Fruit fly (Drosophila melanogaster) whole organism, embryonic: ENCODE data around the gene mask.

Source experiments
- CG10979 ChIP-seq: fragments of 200-800 bp; sonication (Bioruptor generic); optimal IDR thresholded peaks from 2 replicates; lab custom pipeline; 2018; ENCODE audit warnings: missing biosample characterization, mild to moderate bottlenecking, missing genetic modification characterization, moderate library complexity
- CG12236 ChIP-seq: fragments of 200-800 bp; sonication (Bioruptor generic); optimal IDR thresholded peaks from 2 replicates; lab custom pipeline; 2016; ENCODE audit warnings: missing biosample characterization, missing genetic modification characterization
- CG13287 ChIP-seq: fragments of 200-800 bp; sonication (Bioruptor generic); IDR thresholded peaks from 2 replicates; pipeline ENCODE4 v1.3.6; 2022; ENCODE audit warnings: missing biosample characterization, missing genetic modification characterization; ENCODE audit not compliant: partially characterized antibody
- CG13424 ChIP-seq: fragments of 200-800 bp; sonication (Bioruptor generic); optimal IDR thresholded peaks from 2 replicates; lab custom pipeline; 2019; ENCODE audit warnings: missing biosample characterization, mild to moderate bottlenecking, missing genetic modification characterization, moderate library complexity
- CG15514 ChIP-seq: fragments of 200-800 bp; sonication (Bioruptor generic); optimal IDR thresholded peaks from 3 replicates; lab custom pipeline; 2017; ENCODE audit warnings: missing biosample characterization, missing genetic modification characterization, mild to moderate bottlenecking, moderate library complexity, missing genetic modification reagents
- CG1647 ChIP-seq: fragments of 200-800 bp; sonication (Bioruptor generic); optimal IDR thresholded peaks from 3 replicates; lab custom pipeline; 2016; ENCODE audit warnings: missing biosample characterization, missing genetic modification characterization
- CG16779 ChIP-seq: fragments of 200-800 bp; sonication (Bioruptor generic); IDR thresholded peaks from 2 replicates; pipeline ENCODE4 v1.3.6; 2022; ENCODE audit warnings: missing biosample characterization, missing genetic modification characterization
- CG17385 ChIP-seq: fragments of 200-800 bp; sonication (Bioruptor generic); optimal IDR thresholded peaks from 3 replicates; lab custom pipeline; 2018; ENCODE audit warnings: missing biosample characterization, mild to moderate bottlenecking, missing genetic modification characterization
- CG2116 ChIP-seq: fragments of 200-800 bp; sonication (Bioruptor generic); optimal IDR thresholded peaks from 3 replicates; lab custom pipeline; 2018; ENCODE audit warnings: missing biosample characterization, mild to moderate bottlenecking, missing genetic modification characterization
- CG34224 ChIP-seq: fragments of 200-800 bp; sonication (Bioruptor generic); IDR thresholded peaks from 3 replicates; pipeline ENCODE4 v1.3.6; 2022; ENCODE audit warnings: missing biosample characterization, missing genetic modification characterization; ENCODE audit not compliant: partially characterized antibody
- CG4424 ChIP-seq: fragments of 200-800 bp; sonication (Bioruptor generic); optimal IDR thresholded peaks from 3 replicates; lab custom pipeline; 2016; ENCODE audit warnings: missing biosample characterization, missing genetic modification characterization
- CG4820 ChIP-seq: fragments of 200-800 bp; sonication (Bioruptor generic); optimal IDR thresholded peaks from 3 replicates; lab custom pipeline; 2016; ENCODE audit warnings: missing biosample characterization, missing genetic modification characterization
- CG6175 ChIP-seq: fragments of 200-800 bp; sonication (Bioruptor generic); IDR thresholded peaks from 3 replicates; pipeline ENCODE4 v1.3.6; 2022; ENCODE audit warnings: missing biosample characterization, missing genetic modification characterization
- CG8478 ChIP-seq: fragments of >200 bp; optimal IDR thresholded peaks from 2 replicates; lab custom pipeline; 2018
- CG9609 ChIP-seq: fragments of 200-800 bp; sonication (Bioruptor generic); optimal IDR thresholded peaks from 3 replicates; lab custom pipeline; 2016; ENCODE audit warnings: missing biosample characterization, missing genetic modification characterization
- Eip74EF ChIP-seq, 2 experiments: fragments of 200-800 bp in 1 of 2; fragments of >200 bp in 1 of 2; sonication (Bioruptor generic) in 1 of 2; optimal IDR thresholded peaks; 2 replicates each; lab custom pipeline; 2017 to 2019; ENCODE audit warnings: missing biosample characterization in 2 of 2, missing genetic modification characterization in 2 of 2, mild to moderate bottlenecking in 1 of 2, moderate library complexity in 1 of 2
- HmgD ChIP-seq: fragments of 200-800 bp; sonication (Bioruptor generic); optimal IDR thresholded peaks from 3 replicates; lab custom pipeline; 2016; ENCODE audit warnings: missing biosample characterization, missing genetic modification characterization
- Lhr ChIP-seq: fragments of 200-800 bp; sonication (Bioruptor generic); optimal IDR thresholded peaks from 3 replicates; lab custom pipeline; 2017; ENCODE audit warnings: mild to moderate bottlenecking, missing biosample characterization, missing genetic modification reagents, missing genetic modification characterization
- Mad ChIP-seq: fragments of 200-800 bp; sonication (Bioruptor generic); optimal IDR thresholded peaks from 2 replicates; lab custom pipeline; 2016; ENCODE audit warnings: missing biosample characterization, missing genetic modification characterization
- Nf-YA ChIP-seq: fragments of 200-800 bp; sonication (Bioruptor generic); IDR thresholded peaks from 2 replicates; pipeline ENCODE4 v1.3.6; 2022; ENCODE audit warnings: missing biosample characterization, missing genetic modification characterization
- Side ChIP-seq: fragments of 200-800 bp; sonication (Bioruptor generic); optimal IDR thresholded peaks from 2 replicates; lab custom pipeline; 2016; ENCODE audit warnings: missing biosample characterization, missing genetic modification characterization
- Ssrp ChIP-seq: fragments of 200-800 bp; sonication (Bioruptor generic); optimal IDR thresholded peaks from 2 replicates; lab custom pipeline; 2018; ENCODE audit warnings: missing biosample characterization, mild to moderate bottlenecking, missing genetic modification characterization, moderate library complexity
- Tbp ChIP-seq: fragments of >200 bp; optimal IDR thresholded peaks from 2 replicates; lab custom pipeline; 2018; ENCODE audit warnings: missing biosample characterization, missing genetic modification characterization
- YL-1 ChIP-seq: fragments of 200-800 bp; sonication (Bioruptor generic); optimal IDR thresholded peaks from 3 replicates; lab custom pipeline; 2017; ENCODE audit warnings: missing biosample characterization, mild to moderate bottlenecking, missing genetic modification characterization
- ac ChIP-seq: fragments of 200-800 bp; sonication (Bioruptor generic); optimal IDR thresholded peaks from 3 replicates; lab custom pipeline; 2017; ENCODE audit warnings: missing biosample characterization, mild to moderate bottlenecking, missing genetic modification characterization
- ap ChIP-seq: fragments of 200-800 bp; sonication (Bioruptor generic); IDR thresholded peaks from 2 replicates; pipeline ENCODE4 v1.3.6; 2022; ENCODE audit warnings: missing biosample characterization, missing genetic modification characterization
- corto ChIP-seq: fragments of 200-800 bp; sonication (Bioruptor generic); optimal IDR thresholded peaks from 2 replicates; lab custom pipeline; 2016; ENCODE audit warnings: missing biosample characterization, mild to moderate bottlenecking, missing genetic modification characterization, moderate library complexity
- dimm ChIP-seq: fragments of 200-800 bp; sonication (Bioruptor generic); IDR thresholded peaks from 2 replicates; pipeline ENCODE4 v1.3.6; 2022; ENCODE audit warnings: missing biosample characterization, missing genetic modification characterization
- dmrt11E ChIP-seq: fragments of 200-800 bp; sonication (Bioruptor generic); optimal IDR thresholded peaks from 3 replicates; lab custom pipeline; 2018; ENCODE audit warnings: missing biosample characterization, mild to moderate bottlenecking, missing genetic modification characterization, moderate library complexity
- emc ChIP-seq: fragments of 200-800 bp; sonication (Bioruptor generic); optimal IDR thresholded peaks from 2 replicates; lab custom pipeline; 2016; ENCODE audit warnings: missing biosample characterization, missing genetic modification characterization
- ems ChIP-seq: fragments of 200-800 bp; sonication (Bioruptor generic); optimal IDR thresholded peaks from 3 replicates; lab custom pipeline; 2016; ENCODE audit warnings: missing biosample characterization, missing genetic modification characterization
- ftz-f1 ChIP-seq: fragments of 200-800 bp; sonication (Bioruptor generic); optimal IDR thresholded peaks from 2 replicates; lab custom pipeline; 2016; ENCODE audit warnings: missing biosample characterization, missing genetic modification characterization
- lola ChIP-seq, 3 experiments: fragments of >200 bp in 2 of 3; fragments of 200-800 bp in 1 of 3; sonication (Bioruptor generic) in 1 of 3; optimal IDR thresholded peaks; 2 replicates each; lab custom pipeline; 2017 to 2019; ENCODE audit warnings: missing biosample characterization in 3 of 3, missing genetic modification characterization in 3 of 3, mild to moderate bottlenecking in 1 of 3, moderate library complexity in 1 of 3
- onecut ChIP-seq: fragments of 200-800 bp; sonication (Bioruptor generic); IDR thresholded peaks from 2 replicates; pipeline ENCODE4 v1.3.6; 2022; ENCODE audit warnings: missing biosample characterization, missing genetic modification characterization
- org-1 ChIP-seq: fragments of 200-800 bp; sonication (Bioruptor generic); optimal IDR thresholded peaks from 2 replicates; lab custom pipeline; 2017; ENCODE audit warnings: missing biosample characterization, missing genetic modification characterization
- otp ChIP-seq: fragments of 200-800 bp; sonication (Bioruptor generic); IDR thresholded peaks from 3 replicates; pipeline ENCODE4, ENCODE4 v1.3.6; 2022; ENCODE audit warnings: missing biosample characterization, missing genetic modification characterization
- pb ChIP-seq: fragments of 200-800 bp; sonication (Bioruptor generic); optimal IDR thresholded peaks from 3 replicates; lab custom pipeline; 2016; ENCODE audit warnings: missing biosample characterization, missing genetic modification characterization
- pfk ChIP-seq: fragments of 200-800 bp; sonication (Bioruptor generic); optimal IDR thresholded peaks from 2 replicates; lab custom pipeline; 2018; ENCODE audit warnings: missing biosample characterization, mild to moderate bottlenecking, missing genetic modification characterization, moderate library complexity
- psq ChIP-seq: fragments of 200-800 bp; sonication (Bioruptor generic); optimal IDR thresholded peaks from 2 replicates; lab custom pipeline; 2017; ENCODE audit warnings: missing biosample characterization, missing genetic modification characterization
- shn ChIP-seq: fragments of 200-800 bp; sonication (Bioruptor generic); optimal IDR thresholded peaks from 3 replicates; lab custom pipeline; 2016; ENCODE audit warnings: missing biosample characterization, missing genetic modification characterization
- slp2 ChIP-seq: fragments of 200-800 bp; sonication (Bioruptor generic); optimal IDR thresholded peaks from 2 replicates; lab custom pipeline; 2016; ENCODE audit warnings: missing biosample characterization, missing genetic modification characterization
- tap ChIP-seq: fragments of 200-800 bp; optimal IDR thresholded peaks from 3 replicates; lab custom pipeline; 2019; ENCODE audit warnings: missing biosample characterization, mild to moderate bottlenecking, missing genetic modification characterization, moderate library complexity
- tna ChIP-seq: fragments of 200-800 bp; sonication (Bioruptor generic); IDR thresholded peaks from 2 replicates; pipeline ENCODE4 v1.3.6; 2022; ENCODE audit warnings: missing biosample characterization, missing genetic modification characterization; ENCODE audit not compliant: partially characterized antibody
- tup ChIP-seq: fragments of 200-800 bp; sonication (Bioruptor generic); optimal IDR thresholded peaks from 2 replicates; lab custom pipeline; 2016; ENCODE audit warnings: missing biosample characterization, mild to moderate bottlenecking, missing genetic modification characterization, moderate library complexity
- wor ChIP-seq: fragments of 200-800 bp; sonication (Bioruptor generic); IDR thresholded peaks from 2 replicates; pipeline ENCODE4 v1.3.6; 2022; ENCODE audit warnings: missing biosample characterization, missing genetic modification characterization

mask gene

DNA sequence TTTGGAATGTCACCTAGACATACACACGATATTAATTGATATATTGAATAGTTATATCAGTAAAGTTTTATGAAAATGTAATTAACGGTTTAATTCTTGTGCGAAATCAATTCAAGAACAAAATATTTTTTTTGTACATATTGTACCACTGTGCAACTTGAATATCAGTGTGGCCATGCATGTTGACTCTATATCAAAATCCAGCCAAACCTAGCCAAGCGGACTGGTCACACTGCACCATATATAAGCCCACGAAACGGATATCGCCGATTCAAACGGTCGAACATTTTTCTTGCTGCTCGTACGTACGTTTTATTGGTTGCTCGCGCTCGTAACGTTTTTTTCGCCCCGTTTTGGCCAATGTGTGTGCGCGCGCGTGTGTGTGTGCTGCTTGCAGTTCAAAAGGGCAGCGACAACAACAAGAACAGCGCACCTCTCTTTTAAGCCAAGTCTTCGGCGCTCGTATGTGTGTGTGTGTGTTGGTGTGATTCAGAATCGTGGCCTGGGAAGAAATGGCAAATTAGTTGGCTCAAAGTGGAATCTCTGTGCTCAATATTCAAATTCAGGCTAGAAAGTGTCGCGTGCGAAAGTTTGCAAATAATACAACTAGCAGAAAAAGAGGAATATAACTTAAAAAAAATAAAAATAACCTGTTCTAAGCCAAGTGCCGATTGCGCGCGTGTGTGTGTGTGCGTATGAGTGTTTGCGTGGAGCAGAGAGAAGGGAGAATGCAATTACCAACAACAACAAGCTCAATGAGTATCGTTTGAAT lies 64.6 kb downstream of the mask start, which contains the start of gene crb (continued):
- TF ChIP-seq CG34224 (GFP tag; lab: Robert Waterston, UW): peak; percentile 64; the same call in 2 of the 3 replicates
- TF ChIP-seq slp2 (GFP tag; lab: Kevin White, UChicago): no peak
- peak; percentile 46 for TF ChIP-seq ems (GFP tag; lab: Kevin White, UChicago)
- peak; percentile 7 for TF ChIP-seq YL-1 (GFP tag; lab: Kevin White, UChicago)
- TF ChIP-seq psq (GFP tag; lab: Kevin White, UChicago): no peak
- TF ChIP-seq shn (GFP tag; lab: Kevin White, UChicago): peak; percentile 34
- TF ChIP-seq lola (GFP tag; optimal IDR thresholded peaks at IDR 0.05; lab: Kevin White, UChicago): peak in 1 of 3 experiments; percentile 19
- peak; percentile 37 for TF ChIP-seq onecut (GFP tag; lab: Robert Waterston, UW)
- 0 out of 2 replicates have a peak, but pooled peaks have one; percentile 26 for TF ChIP-seq tna (GFP tag; lab: Robert Waterston, UW)
- TF ChIP-seq CG10979: peak; percentile 25
- no peak for TF ChIP-seq dimm (GFP tag; lab: Robert Waterston, UW)
- TF ChIP-seq CG2116 (GFP tag; lab: Kevin White, UChicago): peak; percentile 48
- TF ChIP-seq org-1 (GFP tag; lab: Kevin White, UChicago): peak; percentile 18
- peak; percentile 63 for TF ChIP-seq CG13287 (GFP tag; lab: Robert Waterston, UW)
- peak; percentile 18 for TF ChIP-seq CG9609
- peak; percentile 44 for TF ChIP-seq pb (GFP tag; lab: Kevin White, UChicago)
- TF ChIP-seq CG12236: no peak

DNA sequence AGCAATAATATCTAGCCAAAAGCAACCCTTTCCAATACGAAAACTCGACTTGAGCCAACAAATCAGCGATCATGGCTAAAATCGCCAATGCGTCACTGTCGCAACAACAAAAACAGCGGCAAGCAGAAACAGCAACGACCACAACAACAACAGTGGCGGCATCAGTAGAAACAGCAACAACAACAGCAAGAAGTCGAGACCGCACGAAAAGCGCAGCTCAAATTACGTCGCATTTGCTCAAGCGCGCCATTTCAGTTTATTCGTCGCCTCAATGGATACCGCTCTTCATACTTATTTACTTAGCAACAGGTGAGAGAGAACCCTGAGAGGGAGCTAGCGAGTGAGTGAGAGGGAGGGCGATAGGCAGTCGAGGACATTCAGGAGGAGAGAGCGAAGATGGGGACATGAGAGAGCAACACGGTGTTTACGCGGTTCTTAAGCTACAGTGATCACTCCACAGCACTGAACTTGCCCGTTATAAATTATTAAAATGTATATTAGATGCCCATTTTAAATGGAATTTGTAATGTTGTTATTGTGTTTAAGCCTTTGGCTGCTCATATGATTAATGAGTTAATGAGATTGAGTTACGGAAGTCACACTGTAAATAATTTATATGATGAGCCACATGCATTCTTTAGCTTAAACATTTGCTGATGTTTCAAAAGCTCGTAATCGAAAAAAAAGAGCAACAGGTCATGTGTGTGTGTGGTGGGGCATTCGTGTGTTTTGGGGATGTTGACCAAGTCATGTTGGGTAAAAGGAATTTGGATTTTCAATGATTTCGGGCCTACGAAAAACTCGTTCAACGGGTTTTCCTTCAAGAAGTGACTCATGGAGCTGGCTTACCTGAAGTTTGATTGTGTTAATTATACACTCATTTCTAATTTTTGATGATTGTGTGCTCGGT lies 65.4 kb downstream of the mask start:
- TF ChIP-seq Lhr (GFP tag; lab: Kevin White, UChicago): peak; percentile 35
- peak; percentile 46 for TF ChIP-seq CG9609
- peak; percentile 40 for TF ChIP-seq CG1647 (GFP tag; lab: Kevin White, UChicago)
- TF ChIP-seq CG15514 (GFP tag; lab: Kevin White, UChicago): peak; percentile 49
- TF ChIP-seq CG13287 (GFP tag; lab: Robert Waterston, UW): no peak
- peak; percentile 71 for TF ChIP-seq Ssrp (tag; lab: Kevin White, UChicago)
- TF ChIP-seq corto (GFP tag; lab: Kevin White, UChicago): peak; percentile 97
- TF ChIP-seq wor (GFP tag; lab: Robert Waterston, UW): peak; percentile 44; the same call in 1 of the 2 replicates
- TF ChIP-seq dmrt11E (tag; lab: Kevin White, UChicago): peak; percentile 85
- TF ChIP-seq ac (GFP tag; lab: Kevin White, UChicago): peak; percentile 71
- TF ChIP-seq Nf-YA: peak; percentile 58
- peak; percentile 32 for TF ChIP-seq CG4424
- no peak for TF ChIP-seq emc (GFP tag; lab: Kevin White, UChicago)
- TF ChIP-seq Tbp (GFP tag; lab: Kevin White, UChicago): no peak
- peak; percentile 78; the same call in 2 of the 3 replicates for TF ChIP-seq otp (GFP tag; lab: Robert Waterston, UW)
- TF ChIP-seq Mad (GFP tag; lab: Kevin White, UChicago): peak; percentile 50
- TF ChIP-seq CG4820 (GFP tag; lab: Kevin White, UChicago): peak; percentile 77
- peak; percentile 72; the same call in 2 of the 3 replicates for TF ChIP-seq CG6175 (GFP tag; lab: Robert Waterston, UW)
- peak; percentile 78 for TF ChIP-seq CG17385 (GFP tag; lab: Kevin White, UChicago)
- TF ChIP-seq CG8478 (lab: Kevin White, UChicago): no peak
- TF ChIP-seq Eip74EF (GFP tag; optimal IDR thresholded peaks at IDR 0.05; lab: Kevin White, UChicago): peak in 1 of 2 experiments; percentile 63
- peak; percentile 58 for TF ChIP-seq Side (GFP tag; lab: Kevin White, UChicago)
- TF ChIP-seq pfk (GFP tag; lab: Kevin White, UChicago): no peak
- no peak for TF ChIP-seq HmgD (GFP tag; lab: Kevin White, UChicago)
- peak; percentile 61 for TF ChIP-seq tup (GFP tag; lab: Kevin White, UChicago)
- TF ChIP-seq CG13424 (tag; lab: Kevin White, UChicago): peak; percentile 83
- TF ChIP-seq ap (GFP tag; lab: Robert Waterston, UW): peak; percentile 65; the same call in 1 of the 2 replicates
- no peak for TF ChIP-seq ftz-f1 (GFP tag; lab: Kevin White, UChicago)
- TF ChIP-seq tap (tag; lab: Kevin White, UChicago): peak; percentile 73
- TF ChIP-seq CG16779 (GFP tag; lab: Robert Waterston, UW): peak; percentile 75; the same call in 1 of the 2 replicates
